Fruit fly (Drosophila melanogaster) S2 (cell line): ENCODE results near the gene CG13639.

Experiments
- CG8478 ChIP-seq: fragments of >200 bp; optimal IDR thresholded peaks from 2 replicates; lab custom pipeline; 2018
- CTCF ChIP-seq, 2 experiments: fragments of >200 bp; optimal IDR thresholded peaks; 2 replicates each; lab custom pipeline; 2018

dm6 chr3R:24867956-24868355 lies 7.8 kb upstream of the CG13639 start:
- TF ChIP-seq CTCF (optimal IDR thresholded peaks at IDR 0.05; lab: Kevin White, UChicago) (no peak), CG8478 (lab: Kevin White, UChicago) (no peak)
